Fruit fly (Drosophila melanogaster): ENCODE measurements around the gene CG5194.

DNA sequence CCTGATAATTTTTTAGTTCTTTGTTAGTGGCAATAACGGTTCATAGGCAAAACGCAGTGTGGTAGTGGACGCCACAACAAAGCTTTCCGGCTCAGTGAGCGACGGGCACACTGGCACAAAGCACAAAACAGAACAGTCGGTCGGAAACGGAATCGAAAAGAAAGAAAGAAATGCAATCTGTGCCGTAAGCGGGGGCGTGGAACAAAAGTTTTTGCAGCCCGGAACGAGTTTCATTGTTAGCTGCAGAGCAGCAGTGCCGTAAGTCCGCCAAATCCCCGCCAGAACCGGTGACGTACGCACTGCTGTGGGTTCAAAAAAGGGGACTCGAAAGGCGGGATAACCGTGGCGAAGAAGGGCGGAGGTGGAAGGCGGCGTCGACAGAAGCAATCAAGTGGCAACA lies 41.2 kb downstream of the CG5194 start, which contains the start of gene CG5026:
- no peak for TF ChIP-seq H15 (GFP tag; IDR thresholded peaks at IDR 0.05)
- no peak for TF ChIP-seq CG9727 (GFP tag; optimal IDR thresholded peaks at IDR 0.05)
- TF ChIP-seq CG2202 (tag; optimal IDR thresholded peaks at IDR 0.05), result no peak

Data from whole organism, embryonic.